Fruit fly (Drosophila melanogaster) whole organism, embryonic: Measurements from ENCODE around the gene Cdc14.

ENCODE experiments used
- Atf3 ChIP-seq: fragments of 200-800 bp; sonication (Bioruptor generic); optimal IDR thresholded peaks from 3 replicates; lab custom pipeline; 2016; ENCODE audit warnings: missing biosample characterization, missing genetic modification characterization
- Awh ChIP-seq: fragments of 200-800 bp; sonication (Bioruptor generic); IDR thresholded peaks from 2 replicates; pipeline ENCODE4, ENCODE4 v1.3.6; 2022; ENCODE audit warnings: missing biosample characterization, missing genetic modification characterization
- B-H1 ChIP-seq: fragments of 200-800 bp; sonication (Bioruptor generic); IDR thresholded peaks from 3 replicates; pipeline ENCODE4 v1.3.6; 2022; ENCODE audit warnings: missing biosample characterization, missing genetic modification characterization
- CG10979 ChIP-seq: fragments of 200-800 bp; sonication (Bioruptor generic); optimal IDR thresholded peaks from 2 replicates; lab custom pipeline; 2018; ENCODE audit warnings: missing biosample characterization, mild to moderate bottlenecking, missing genetic modification characterization, moderate library complexity
- CG11560 ChIP-seq: fragments of 200-800 bp; sonication (Bioruptor generic); IDR thresholded peaks from 3 replicates; pipeline ENCODE4 v1.3.6; 2022; ENCODE audit warnings: missing biosample characterization, missing genetic modification characterization
- CG13894 ChIP-seq: fragments of 200-800 bp; sonication (Bioruptor generic); optimal IDR thresholded peaks from 3 replicates; lab custom pipeline; 2018; ENCODE audit warnings: missing biosample characterization, mild to moderate bottlenecking, missing genetic modification characterization, moderate library complexity
- CG1832 ChIP-seq: fragments of 200-800 bp; sonication (Bioruptor generic); optimal IDR thresholded peaks from 2 replicates; lab custom pipeline; 2017; ENCODE audit warnings: missing biosample characterization, mild to moderate bottlenecking, missing genetic modification characterization, inconsistent platforms
- CG18619 ChIP-seq: fragments of 200-800 bp; sonication (Bioruptor generic); optimal IDR thresholded peaks from 3 replicates; lab custom pipeline; 2017; ENCODE audit warnings: missing biosample characterization, mild to moderate bottlenecking, missing genetic modification characterization
- CG2199 ChIP-seq: fragments of 200-800 bp; sonication (Bioruptor generic); IDR thresholded peaks from 3 replicates; pipeline ENCODE4 v1.3.6; 2022; ENCODE audit warnings: missing biosample characterization, missing genetic modification characterization
- CG30403 ChIP-seq: fragments of 200-800 bp; sonication (Bioruptor generic); optimal IDR thresholded peaks from 3 replicates; lab custom pipeline; 2016; ENCODE audit warnings: missing biosample characterization, missing genetic modification characterization
- CG3163 ChIP-seq: fragments of 200-800 bp; sonication (Bioruptor generic); optimal IDR thresholded peaks from 3 replicates; lab custom pipeline; 2016; ENCODE audit warnings: missing biosample characterization, missing genetic modification characterization
- CG3281 ChIP-seq: fragments of 200-800 bp; sonication (Bioruptor generic); optimal IDR thresholded peaks from 3 replicates; lab custom pipeline; 2017; ENCODE audit warnings: missing biosample characterization, mild to moderate bottlenecking, missing genetic modification characterization
- CG3995 ChIP-seq: fragments of 200-800 bp; sonication (Bioruptor generic); optimal IDR thresholded peaks from 3 replicates; lab custom pipeline; 2016; ENCODE audit warnings: missing biosample characterization, missing genetic modification characterization
- CG6272 ChIP-seq: fragments of 200-800 bp; sonication (Bioruptor generic); IDR thresholded peaks from 2 replicates; pipeline ENCODE4 v1.3.6; 2022; ENCODE audit warnings: missing biosample characterization, missing genetic modification characterization
- CG7839 ChIP-seq: fragments of 200-800 bp; sonication (Bioruptor generic); optimal IDR thresholded peaks from 3 replicates; lab custom pipeline; 2018; ENCODE audit warnings: missing biosample characterization, mild to moderate bottlenecking, missing genetic modification characterization, moderate library complexity
- CG7963 ChIP-seq: fragments of 200-800 bp; sonication (Bioruptor generic); IDR thresholded peaks from 3 replicates; pipeline ENCODE4 v1.3.6; 2022; ENCODE audit warnings: missing biosample characterization, missing genetic modification characterization; ENCODE audit not compliant: partially characterized antibody
- CG7987 ChIP-seq: fragments of 200-800 bp; sonication (Bioruptor generic); optimal IDR thresholded peaks from 2 replicates; lab custom pipeline; 2018; ENCODE audit warnings: missing biosample characterization, mild to moderate bottlenecking, missing genetic modification characterization, moderate library complexity
- CG8924 ChIP-seq: fragments of 200-800 bp; optimal IDR thresholded peaks from 3 replicates; lab custom pipeline; 2019; ENCODE audit warnings: missing biosample characterization, mild to moderate bottlenecking, missing genetic modification characterization, moderate library complexity
- Camta ChIP-seq: fragments of 200-800 bp; sonication (Bioruptor generic); optimal IDR thresholded peaks from 2 replicates; lab custom pipeline; 2016; ENCODE audit warnings: missing biosample characterization, missing genetic modification characterization
- Deaf1 ChIP-seq: fragments of 200-800 bp; optimal IDR thresholded peaks from 3 replicates; lab custom pipeline; 2019; ENCODE audit warnings: missing biosample characterization, mild to moderate bottlenecking, missing genetic modification characterization, moderate library complexity
- Dip3 ChIP-seq: fragments of 200-800 bp; sonication (Bioruptor generic); optimal IDR thresholded peaks from 3 replicates; lab custom pipeline; 2016; ENCODE audit warnings: missing biosample characterization, missing genetic modification characterization
- Dll ChIP-seq: fragments of 200-800 bp; sonication (Bioruptor generic); IDR thresholded peaks from 4 replicates; pipeline ENCODE4 v1.3.6; 2022; ENCODE audit warnings: missing biosample characterization, missing genetic modification characterization; ENCODE audit not compliant: partially characterized antibody
- Drgx ChIP-seq: fragments of 200-800 bp; sonication (Bioruptor generic); IDR thresholded peaks from 2 replicates; pipeline ENCODE4 v1.3.6; 2022; ENCODE audit warnings: missing biosample characterization, missing genetic modification characterization
- HLH54F ChIP-seq: fragments of 200-800 bp; sonication (Bioruptor generic); optimal IDR thresholded peaks from 3 replicates; lab custom pipeline; 2016; ENCODE audit warnings: missing biosample characterization, missing genetic modification characterization
- HLHmδ ChIP-seq: fragments of 200-800 bp; sonication (Bioruptor generic); optimal IDR thresholded peaks from 2 replicates; lab custom pipeline; 2018; ENCODE audit warnings: missing biosample characterization, mild to moderate bottlenecking, missing genetic modification characterization, moderate library complexity
- MTF-1 ChIP-seq: fragments of 200-800 bp; sonication (Bioruptor generic); optimal IDR thresholded peaks from 2 replicates; lab custom pipeline; 2018; ENCODE audit warnings: missing biosample characterization, mild to moderate bottlenecking, missing genetic modification characterization, borderline replicate concordance
- Meics ChIP-seq: fragments of 200-800 bp; sonication (Bioruptor generic); optimal IDR thresholded peaks from 2 replicates; lab custom pipeline; 2017; ENCODE audit warnings: missing biosample characterization, mild to moderate bottlenecking, missing genetic modification characterization
- Myb ChIP-seq: fragments of 200-800 bp; sonication (Bioruptor generic); optimal IDR thresholded peaks from 2 replicates; lab custom pipeline; 2016; ENCODE audit warnings: missing biosample characterization, missing genetic modification characterization
- Opbp ChIP-seq: fragments of 200-800 bp; sonication (Bioruptor generic); IDR thresholded peaks from 3 replicates; pipeline ENCODE4 v1.3.6; 2022; ENCODE audit warnings: missing biosample characterization, missing genetic modification characterization; ENCODE audit not compliant: partially characterized antibody
- Ssrp ChIP-seq: fragments of 200-800 bp; sonication (Bioruptor generic); optimal IDR thresholded peaks from 2 replicates; lab custom pipeline; 2018; ENCODE audit warnings: missing biosample characterization, mild to moderate bottlenecking, missing genetic modification characterization, moderate library complexity
- Stat92E ChIP-seq, 3 experiments: fragments of >200 bp in 2 of 3; fragments of 200-800 bp in 1 of 3; sonication (Bioruptor generic) in 1 of 3; optimal IDR thresholded peaks; 2 replicates each; lab custom pipeline; 2017 to 2019; ENCODE audit warnings: missing biosample characterization in 3 of 3, missing genetic modification characterization in 3 of 3, mild to moderate bottlenecking in 1 of 3, moderate library complexity in 1 of 3
- amos ChIP-seq: fragments of 200-800 bp; sonication (Bioruptor generic); IDR thresholded peaks from 2 replicates; pipeline ENCODE4 v1.3.6; 2022; ENCODE audit warnings: missing biosample characterization, missing genetic modification characterization; ENCODE audit not compliant: partially characterized antibody
- chinmo ChIP-seq: fragments of 200-800 bp; sonication (Bioruptor generic); IDR thresholded peaks from 4 replicates; pipeline ENCODE4 v1.3.6; 2022; ENCODE audit warnings: missing biosample characterization, missing genetic modification characterization; ENCODE audit not compliant: partially characterized antibody
- da ChIP-seq: fragments of 200-800 bp; sonication (Bioruptor generic); optimal IDR thresholded peaks from 2 replicates; lab custom pipeline; 2016; ENCODE audit warnings: missing biosample characterization, missing genetic modification characterization
- esg ChIP-seq: fragments of 200-800 bp; sonication (Bioruptor generic); conservative IDR thresholded peaks from 2 replicates; pipeline ENCODE4 v1.3.6; 2022; ENCODE audit warnings: missing biosample characterization, missing genetic modification characterization
- eve ChIP-seq, 2 experiments: fragments of >200 bp; optimal IDR thresholded peaks; 2 replicates each; lab custom pipeline; 2017; ENCODE audit warnings: missing biosample characterization in 2 of 2, missing genetic modification characterization in 2 of 2
- gro ChIP-seq: fragments of 200-800 bp; sonication (Bioruptor generic); optimal IDR thresholded peaks from 2 replicates; lab custom pipeline; 2016; ENCODE audit warnings: missing biosample characterization, missing genetic modification characterization
- hbn ChIP-seq: fragments of 200-800 bp; sonication (Bioruptor generic); IDR thresholded peaks from 2 replicates; pipeline ENCODE4 v1.3.6; 2022; ENCODE audit warnings: missing biosample characterization, missing genetic modification characterization; ENCODE audit not compliant: partially characterized antibody
- inv ChIP-seq: fragments of 200-800 bp; sonication (Bioruptor generic); IDR thresholded peaks from 2 replicates; pipeline ENCODE4 v1.3.6; 2022; ENCODE audit warnings: missing biosample characterization, missing genetic modification characterization; ENCODE audit not compliant: partially characterized antibody
- kni ChIP-seq: fragments of 200-800 bp; sonication (Bioruptor generic); optimal IDR thresholded peaks from 3 replicates; lab custom pipeline; 2017; ENCODE audit warnings: mild to moderate bottlenecking, missing biosample characterization, missing genetic modification reagents, missing genetic modification characterization
- lab ChIP-seq: fragments of 200-800 bp; sonication (Bioruptor generic); optimal IDR thresholded peaks from 3 replicates; lab custom pipeline; 2017; ENCODE audit warnings: missing biosample characterization, missing genetic modification characterization, mild to moderate bottlenecking, moderate library complexity, missing genetic modification reagents
- pros ChIP-seq: fragments of 200-800 bp; sonication (Bioruptor generic); optimal IDR thresholded peaks from 3 replicates; lab custom pipeline; 2019; ENCODE audit warnings: missing biosample characterization, mild to moderate bottlenecking, missing genetic modification characterization, moderate library complexity
- repo ChIP-seq: fragments of 200-800 bp; sonication (Bioruptor generic); optimal IDR thresholded peaks from 2 replicates; lab custom pipeline; 2016; ENCODE audit warnings: missing biosample characterization, missing genetic modification characterization
- row ChIP-seq: fragments of 200-800 bp; sonication (Bioruptor generic); IDR thresholded peaks from 3 replicates; pipeline ENCODE4 v1.3.6; 2022; ENCODE audit warnings: missing biosample characterization, missing genetic modification characterization
- sna ChIP-seq: fragments of 200-800 bp; sonication (Bioruptor generic); IDR thresholded peaks from 2 replicates; pipeline ENCODE4 v1.3.6; 2022; ENCODE audit warnings: missing biosample characterization, missing genetic modification characterization; ENCODE audit not compliant: partially characterized antibody
- unc-4 ChIP-seq: fragments of 200-800 bp; sonication (Bioruptor generic); IDR thresholded peaks from 2 replicates; pipeline ENCODE4 v1.3.6; 2022; ENCODE audit warnings: missing biosample characterization, missing genetic modification characterization; ENCODE audit not compliant: partially characterized antibody
- zen2 ChIP-seq: fragments of 200-800 bp; sonication (Bioruptor generic); IDR thresholded peaks from 3 replicates; pipeline ENCODE4 v1.3.6; 2022; ENCODE audit warnings: missing biosample characterization, missing genetic modification characterization; ENCODE audit not compliant: partially characterized antibody

The Cdc14 gene

dm6 chr2L:7811249-7812002, 923 bp upstream of the Cdc14 start, which contains the start of gene LanB1 (continued):
- TF ChIP-seq Meics (GFP tag; lab: Kevin White, UChicago) (no peak), CG18619 (no peak), Deaf1 (tag; lab: Kevin White, UChicago) (peak; percentile 28), CG3281 (no peak), hbn (GFP tag; lab: Robert Waterston, UW) (peak; percentile 42), Opbp (GFP tag; lab: Robert Waterston, UW) (peak; percentile 62), B-H1 (GFP tag; lab: Robert Waterston, UW) (no peak; the same call in 2 of the 3 replicates), CG3995 (no peak), row (GFP tag; lab: Robert Waterston, UW) (peak; percentile 30; the same call in 2 of the 3 replicates), CG11560 (tag; lab: Robert Waterston, UW) (peak; percentile 94), Atf3 (GFP tag; lab: Kevin White, UChicago) (no peak), CG3163 (GFP tag; lab: Kevin White, UChicago) (no peak), Stat92E (GFP tag; optimal IDR thresholded peaks at IDR 0.05; lab: Kevin White, UChicago) (peak in 1 of 3 experiments; percentile 65), Ssrp (tag; lab: Kevin White, UChicago) (no peak), repo (GFP tag; lab: Kevin White, UChicago) (no peak), CG10979 (no peak), unc-4 (GFP tag; lab: Robert Waterston, UW) (peak; percentile 33; the same call in 1 of the 2 replicates), CG7987 (GFP tag; lab: Kevin White, UChicago) (peak; percentile 36), CG8924 (tag; lab: Kevin White, UChicago) (peak; percentile 3), chinmo (GFP tag; lab: Robert Waterston, UW) (0 out of 4 replicates have a peak, but pooled peaks have one; percentile 47), CG2199 (GFP tag; lab: Robert Waterston, UW) (peak; percentile 45; the same call in 2 of the 3 replicates), Myb (GFP tag; lab: Kevin White, UChicago) (peak; percentile 57), MTF-1 (peak; percentile 45), CG6272 (GFP tag; lab: Robert Waterston, UW) (no peak), eve (GFP tag; optimal IDR thresholded peaks at IDR 0.05; lab: Kevin White, UChicago) (peak in 1 of 2 experiments; percentile 44), kni (GFP tag; lab: Kevin White, UChicago) (peak; percentile 82), HLH54F (GFP tag; lab: Kevin White, UChicago) (no peak), CG13894 (tag; lab: Kevin White, UChicago) (peak; percentile 52), Dll (GFP tag; lab: Robert Waterston, UW) (peak; percentile 53; the same call in 1 of the 4 replicates), Dip3 (no peak), CG30403 (GFP tag; lab: Kevin White, UChicago) (no peak), Camta (GFP tag; lab: Kevin White, UChicago) (no peak), lab (GFP tag; lab: Kevin White, UChicago) (peak; percentile 12), zen2 (GFP tag; lab: Robert Waterston, UW) (peak; percentile 61), esg (GFP tag; lab: Robert Waterston, UW) (no peak), sna (GFP tag; lab: Robert Waterston, UW) (0 out of 2 replicates have a peak, but pooled peaks have one; percentile 37), Drgx (GFP tag; lab: Robert Waterston, UW) (peak; percentile 40), HLHmδ (GFP tag; lab: Kevin White, UChicago) (peak; percentile 80), CG7963 (GFP tag; lab: Robert Waterston, UW) (peak; percentile 57; the same call in 1 of the 3 replicates), da (GFP tag; lab: Kevin White, UChicago) (peak; percentile 13), pros (GFP tag; lab: Kevin White, UChicago) (peak; percentile 97), amos (GFP tag; lab: Robert Waterston, UW) (peak; percentile 63; the same call in 1 of the 2 replicates), gro (GFP tag; lab: Kevin White, UChicago) (peak; percentile 40), inv (GFP tag; lab: Robert Waterston, UW) (peak; percentile 31; the same call in 1 of the 2 replicates), CG1832 (peak; percentile 55), CG7839 (tag; lab: Kevin White, UChicago) (no peak), Awh (GFP tag; lab: Robert Waterston, UW) (peak; percentile 36; the same call in 1 of the 2 replicates)
